Fruit fly (Drosophila melanogaster) S2 (cell line): Measurements from ENCODE around the gene CG13601.

Experiments
- CG8478 ChIP-seq: fragments of >200 bp; optimal IDR thresholded peaks from 2 replicates; lab custom pipeline; 2018
- CTCF ChIP-seq, 2 experiments: fragments of >200 bp; optimal IDR thresholded peaks; 2 replicates each; lab custom pipeline; 2018

dm6 chr3R:23887096-23887421 is 40.4 kb downstream of the CG13601 start:
- TF ChIP-seq CG8478 (lab: Kevin White, UChicago) (no peak), CTCF (optimal IDR thresholded peaks at IDR 0.05; lab: Kevin White, UChicago) (no peak)
